Worm (Caenorhabditis elegans) whole organism, L4 larva: ENCODE measurements around the gene imp-3.
A peak's percentile ranks its signal among the peaks of the same experiment; 100 is the strongest.

Source experiments
- D1046.2 ChIP-seq: fragments of 200-800 bp; sonication (Bioruptor generic); IDR thresholded peaks from 2 replicates; pipeline ENCODE4 v1.3.6; 2022; ENCODE audit warnings: missing genetic modification characterization, missing compliant biosample characterization
- F44E2.7 ChIP-seq: fragments of 200-800 bp; sonication (Bioruptor generic); IDR thresholded peaks from 2 replicates; pipeline ENCODE4 v2.1.2; 2022; ENCODE audit warnings: missing genetic modification characterization, missing compliant biosample characterization
- F49E8.2 ChIP-seq: sonication (generic microtip); optimal IDR thresholded peaks from 2 replicates; lab custom pipeline; 2016; ENCODE audit warnings: missing compliant biosample characterization, mild to moderate bottlenecking, missing genetic modification characterization, borderline replicate concordance
- T20F7.1 ChIP-seq: fragments of 200-800 bp; sonication (Bioruptor generic); optimal IDR thresholded peaks from 2 replicates; lab custom pipeline; 2018; ENCODE audit warnings: mild to moderate bottlenecking, missing genetic modification characterization, missing compliant biosample characterization
- T26A8.4 ChIP-seq: fragments of 200-800 bp; sonication (Bioruptor generic); IDR thresholded peaks from 2 replicates; pipeline ENCODE4 v1.3.6; 2022; ENCODE audit warnings: missing genetic modification characterization, missing compliant biosample characterization
- Y105C5A.15 ChIP-seq: fragments of 200-800 bp; sonication (Bioruptor generic); IDR thresholded peaks from 2 replicates; pipeline ENCODE4 v1.3.6; 2022; ENCODE audit warnings: missing genetic modification characterization, missing compliant biosample characterization
- Y48G9A.11 ChIP-seq: fragments of 200-800 bp; sonication (Bioruptor generic); IDR thresholded peaks from 2 replicates; pipeline ENCODE4 v1.3.6; 2022; ENCODE audit warnings: missing genetic modification reagents, missing genetic modification characterization, missing compliant biosample characterization
- Y5F2A.4 ChIP-seq: fragments of 200-800 bp; sonication (Bioruptor generic); optimal IDR thresholded peaks from 2 replicates; lab custom pipeline; 2018; ENCODE audit warnings: mild to moderate bottlenecking, missing genetic modification characterization, missing compliant biosample characterization
- Y75B8A.6 ChIP-seq: fragments of 200-800 bp; sonication (Bioruptor generic); IDR thresholded peaks from 2 replicates; pipeline ENCODE4 v1.3.6; 2022; ENCODE audit warnings: missing genetic modification reagents, missing genetic modification characterization, missing compliant biosample characterization
- arid-1 ChIP-seq: fragments of 200-800 bp; sonication (Bioruptor generic); conservative IDR thresholded peaks from 2 replicates; pipeline ENCODE4 v1.3.6; 2022; ENCODE audit warnings: missing genetic modification reagents, missing genetic modification characterization, missing compliant biosample characterization
- attf-4 ChIP-seq: sonication (generic microtip); optimal IDR thresholded peaks from 3 replicates; lab custom pipeline; 2017; ENCODE audit warnings: missing biosample characterization, missing genetic modification characterization
- ceh-44 ChIP-seq: fragments of 200-800 bp; sonication (Bioruptor generic); IDR thresholded peaks from 2 replicates; pipeline ENCODE4 v1.3.6; 2022; ENCODE audit warnings: missing genetic modification reagents, missing genetic modification characterization, missing compliant biosample characterization
- ceh-62 ChIP-seq: sonication (generic microtip); optimal IDR thresholded peaks from 2 replicates; lab custom pipeline; 2017; ENCODE audit warnings: missing biosample characterization, missing genetic modification characterization
- ces-1 ChIP-seq: fragments of 150-350 bp; sonication (generic microtip); optimal IDR thresholded peaks from 4 replicates; lab custom pipeline; 2014; ENCODE audit warnings: missing biosample characterization, missing genetic modification reagents, missing genetic modification characterization
- cey-2 ChIP-seq: sonication (generic microtip); optimal IDR thresholded peaks from 3 replicates; lab custom pipeline; 2017; ENCODE audit warnings: missing genetic modification characterization, mild to moderate bottlenecking, missing compliant biosample characterization, antibody characterized with exemption, borderline replicate concordance; ENCODE audit not compliant: insufficient read depth
- daf-12 ChIP-seq: fragments of 150-350 bp; optimal IDR thresholded peaks from 2 replicates; lab custom pipeline; 2014; ENCODE audit warnings: missing biosample characterization, missing genetic modification reagents, missing genetic modification characterization
- daf-16 ChIP-seq, 3 experiments: sonication (generic microtip); optimal IDR thresholded peaks; 2 replicates each; lab custom pipeline; 2016 to 2017; ENCODE audit warnings: missing genetic modification characterization in 3 of 3, missing genetic modification reagents in 3 of 3, mild to moderate bottlenecking in 2 of 3, missing compliant biosample characterization in 2 of 3, missing biosample characterization in 1 of 3, moderate library complexity in 1 of 3
- daf-8 ChIP-seq: fragments of 200-800 bp; sonication (Bioruptor generic); IDR thresholded peaks from 2 replicates; pipeline ENCODE4 v1.3.6; 2022; ENCODE audit warnings: missing genetic modification characterization, missing compliant biosample characterization
- dmd-6 ChIP-seq: fragments of 200-800 bp; sonication (Bioruptor generic); IDR thresholded peaks from 2 replicates; pipeline ENCODE4 v1.3.6; 2022; ENCODE audit warnings: missing genetic modification reagents, missing genetic modification characterization, missing compliant biosample characterization
- dmd-9 ChIP-seq: fragments of 200-800 bp; sonication (Bioruptor generic); IDR thresholded peaks from 2 replicates; pipeline ENCODE4 v1.3.6; 2022; ENCODE audit warnings: missing genetic modification reagents, missing genetic modification characterization, missing compliant biosample characterization
- egl-43 ChIP-seq: fragments of 200-800 bp; sonication (Bioruptor generic); IDR thresholded peaks from 2 replicates; pipeline ENCODE4 v1.3.6; 2022; ENCODE audit warnings: missing genetic modification reagents, missing genetic modification characterization, missing compliant biosample characterization
- fkh-10 ChIP-seq: fragments of 150-350 bp; optimal IDR thresholded peaks from 2 replicates; lab custom pipeline; 2014; ENCODE audit warnings: missing biosample characterization, missing genetic modification reagents, missing genetic modification characterization
- hlh-11 ChIP-seq: fragments of 200-800 bp; sonication (Bioruptor generic); optimal IDR thresholded peaks from 2 replicates; lab custom pipeline; 2018; ENCODE audit warnings: mild to moderate bottlenecking, missing genetic modification characterization, missing compliant biosample characterization
- jun-1 ChIP-seq: fragments of 150-350 bp; optimal IDR thresholded peaks from 2 replicates; lab custom pipeline; 2014; ENCODE audit warnings: missing biosample characterization, missing genetic modification reagents, missing genetic modification characterization
- lin-1 ChIP-seq: fragments of 200-800 bp; sonication (Bioruptor generic); IDR thresholded peaks from 2 replicates; pipeline ENCODE4 v1.3.6; 2022; ENCODE audit warnings: missing genetic modification reagents, missing genetic modification characterization, missing compliant biosample characterization
- lin-13 ChIP-seq: fragments of 150-350 bp; optimal IDR thresholded peaks from 2 replicates; lab custom pipeline; 2014; ENCODE audit warnings: missing biosample characterization, missing genetic modification reagents, missing genetic modification characterization
- lin-29 ChIP-seq: fragments of 200-800 bp; sonication (Bioruptor generic); IDR thresholded peaks from 2 replicates; pipeline ENCODE4 v1.3.6; 2022; ENCODE audit warnings: missing genetic modification reagents, missing genetic modification characterization, missing compliant biosample characterization
- lin-39 ChIP-seq: fragments of 150-350 bp; optimal IDR thresholded peaks from 2 replicates; lab custom pipeline; 2014; ENCODE audit warnings: missing biosample characterization, missing genetic modification reagents, missing genetic modification characterization
- lir-3 ChIP-seq: sonication (generic microtip); optimal IDR thresholded peaks from 2 replicates; lab custom pipeline; 2016; ENCODE audit warnings: mild to moderate bottlenecking, missing genetic modification characterization, missing compliant biosample characterization
- mdl-1 ChIP-seq, 2 experiments: fragments of 150-350 bp in 1 of 2; sonication (generic microtip) in 1 of 2; optimal IDR thresholded peaks; 2 replicates each; lab custom pipeline; 2014 to 2017; ENCODE audit warnings: missing biosample characterization in 2 of 2, missing genetic modification characterization in 2 of 2
- mep-1 ChIP-seq: fragments of 150-350 bp; sonication (generic microtip); optimal IDR thresholded peaks from 3 replicates; lab custom pipeline; 2014; ENCODE audit warnings: missing biosample characterization, missing genetic modification characterization
- mes-2 ChIP-seq: sonication (generic microtip); optimal IDR thresholded peaks from 2 replicates; lab custom pipeline; 2016; ENCODE audit warnings: missing genotype, mild to moderate bottlenecking, missing genetic modification characterization, missing compliant biosample characterization; ENCODE audit not compliant: poor library complexity, severe bottlenecking
- mxl-2 ChIP-seq: fragments of 200-800 bp; sonication (Bioruptor generic); conservative IDR thresholded peaks from 2 replicates; pipeline ENCODE4 v1.3.6; 2022; ENCODE audit warnings: missing genetic modification reagents, missing genetic modification characterization, missing compliant biosample characterization
- nhr-102 ChIP-seq: sonication (generic microtip); optimal IDR thresholded peaks from 2 replicates; lab custom pipeline; 2016; ENCODE audit warnings: mild to moderate bottlenecking, missing genetic modification characterization, moderate library complexity, missing compliant biosample characterization
- nhr-111 ChIP-seq: fragments of 200-800 bp; sonication (Bioruptor generic); optimal IDR thresholded peaks from 2 replicates; lab custom pipeline; 2018; ENCODE audit warnings: mild to moderate bottlenecking, missing genetic modification characterization, missing compliant biosample characterization
- nhr-25 ChIP-seq: sonication (generic microtip); optimal IDR thresholded peaks from 2 replicates; lab custom pipeline; 2017; ENCODE audit warnings: missing genetic modification characterization, mild to moderate bottlenecking, missing compliant biosample characterization, antibody characterized with exemption, moderate library complexity, borderline replicate concordance; ENCODE audit not compliant: insufficient read depth
- nhr-28 ChIP-seq: fragments of 150-350 bp; optimal IDR thresholded peaks from 2 replicates; lab custom pipeline; 2014; ENCODE audit warnings: missing biosample characterization, missing genetic modification characterization
- nhr-41 ChIP-seq: fragments of 200-800 bp; sonication (Bioruptor generic); IDR thresholded peaks from 2 replicates; pipeline ENCODE4 v1.3.6; 2022; ENCODE audit warnings: missing genetic modification reagents, missing genetic modification characterization, missing compliant biosample characterization
- nhr-77 ChIP-seq: fragments of 150-350 bp; optimal IDR thresholded peaks from 2 replicates; lab custom pipeline; 2014; ENCODE audit warnings: missing biosample characterization, missing genetic modification characterization
- pha-4 ChIP-seq, 2 experiments: fragments of 150-350 bp in 1 of 2; fragments of 200-800 bp in 1 of 2; sonication (Bioruptor generic) in 1 of 2; IDR thresholded peaks in 1 of 2; optimal IDR thresholded peaks in 1 of 2; 2 replicates each; pipeline versions ENCODE4 v1.3.6 to Lab custom; 2014 to 2022; ENCODE audit warnings: missing genetic modification characterization in 2 of 2, missing genetic modification reagents in 2 of 2, missing biosample characterization in 1 of 2, missing compliant biosample characterization in 1 of 2
- pqm-1 ChIP-seq: sonication (generic microtip); optimal IDR thresholded peaks from 2 replicates; lab custom pipeline; 2017; ENCODE audit warnings: missing biosample characterization, missing genetic modification characterization
- spr-1 ChIP-seq: sonication (generic microtip); optimal IDR thresholded peaks from 2 replicates; lab custom pipeline; 2016; ENCODE audit warnings: mild to moderate bottlenecking, missing genetic modification characterization, missing compliant biosample characterization
- tag-97 ChIP-seq: fragments of 200-800 bp; sonication (Bioruptor generic); IDR thresholded peaks from 2 replicates; pipeline ENCODE4 v1.3.6; 2022; ENCODE audit warnings: missing genetic modification characterization, missing compliant biosample characterization
- unc-130 ChIP-seq: sonication (generic microtip); optimal IDR thresholded peaks from 2 replicates; lab custom pipeline; 2016; ENCODE audit warnings: missing genetic modification reagents, missing genetic modification characterization, missing compliant biosample characterization
- zag-1 ChIP-seq: fragments of 150-350 bp; optimal IDR thresholded peaks from 2 replicates; lab custom pipeline; 2014; ENCODE audit warnings: missing biosample characterization, missing genetic modification characterization
- zfp-2 ChIP-seq: sonication (generic microtip); optimal IDR thresholded peaks from 2 replicates; lab custom pipeline; 2016; ENCODE audit warnings: mild to moderate bottlenecking, missing genetic modification characterization, missing compliant biosample characterization
- ztf-11 ChIP-seq: fragments of 150-350 bp; optimal IDR thresholded peaks from 2 replicates; lab custom pipeline; 2014; ENCODE audit warnings: missing biosample characterization, missing genetic modification characterization
- ztf-7 ChIP-seq: fragments of 150-350 bp; optimal IDR thresholded peaks from 2 replicates; lab custom pipeline; 2014; ENCODE audit warnings: missing biosample characterization, missing genetic modification characterization

The imp-3 gene

DNA sequence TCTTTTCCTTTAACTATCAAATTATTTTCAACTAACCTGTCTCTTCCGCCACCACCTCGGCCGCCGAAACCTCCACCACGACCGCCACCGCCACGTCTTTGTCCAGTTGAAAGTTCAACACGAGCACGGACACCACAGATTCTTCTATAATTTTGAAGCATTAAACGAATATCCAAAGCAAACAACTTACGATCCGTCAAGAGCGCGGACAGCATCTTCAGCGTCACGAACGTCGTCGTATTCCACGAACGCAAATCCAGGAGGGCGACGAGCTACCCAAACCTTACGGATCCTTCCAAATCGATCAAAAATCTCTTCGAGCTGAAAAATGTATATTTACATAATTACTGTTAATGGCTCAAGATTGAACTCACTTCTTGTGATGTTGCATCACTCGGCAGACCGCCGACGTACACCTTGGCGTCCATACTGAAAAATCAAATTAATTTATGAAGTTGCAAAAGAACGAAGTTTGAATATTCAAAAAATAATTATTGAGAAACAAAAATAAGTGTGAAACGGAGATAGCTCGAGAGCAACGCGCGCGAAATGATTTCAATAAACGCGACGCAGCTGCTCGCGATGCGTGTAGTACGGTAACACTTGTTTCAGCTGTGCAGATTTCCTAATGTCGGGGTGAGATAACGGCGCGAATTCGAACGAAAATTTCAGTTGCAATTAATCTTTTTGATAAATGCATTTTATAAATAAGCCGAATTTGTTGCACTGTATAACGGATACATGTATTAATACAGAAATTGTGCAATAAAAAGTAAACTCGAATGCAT, 1.6 kb upstream of the imp-3 start, which contains the start of gene rsp-6 (continued):
- TF ChIP-seq nhr-41 (GFP tag; lab: Robert Waterston, UW) (no peak), T20F7.1 (GFP tag; lab: Kevin White, UChicago) (peak; percentile 81), ceh-44 (GFP tag; lab: Robert Waterston, UW) (peak; percentile 56; the same call in 1 of the 2 replicates), pqm-1 (tag; lab: Kevin White, UChicago) (peak; percentile 12), T26A8.4 (GFP tag; lab: Robert Waterston, UW) (peak; percentile 69), Y5F2A.4 (no peak), nhr-111 (GFP tag; lab: Kevin White, UChicago) (no peak), nhr-28 (tag; lab: Kevin White, UChicago) (peak; percentile 60), lin-1 (GFP tag; lab: Robert Waterston, UW) (no peak), mdl-1 (tag; optimal IDR thresholded peaks at IDR 0.05; lab: Kevin White, UChicago) (peak in 1 of 2 experiments; percentile 59), daf-16 (GFP tag; optimal IDR thresholded peaks at IDR 0.05; lab: Kevin White, UChicago) (peak in 1 of 2 experiments; percentile 1), daf-16 (tag; optimal IDR thresholded peaks at IDR 0.05; lab: Kevin White, UChicago) (peak; percentile 77), Y48G9A.11 (GFP tag; lab: Robert Waterston, UW) (peak; percentile 18; the same call in 1 of the 2 replicates), ztf-11 (no peak), dmd-9 (GFP tag; lab: Robert Waterston, UW) (no peak), lin-39 (tag; lab: Kevin White, UChicago) (no peak), lin-29 (no peak), D1046.2 (GFP tag; lab: Robert Waterston, UW) (peak; percentile 99), spr-1 (tag; lab: Kevin White, UChicago) (no peak), ceh-62 (tag; lab: Kevin White, UChicago) (no peak), zfp-2 (tag; lab: Kevin White, UChicago) (peak; percentile 16), fkh-10 (peak; percentile 50), zag-1 (no peak), Y105C5A.15 (GFP tag; lab: Robert Waterston, UW) (0 out of 2 replicates have a peak, but pooled peaks have one; percentile 51), egl-43 (GFP tag; lab: Robert Waterston, UW) (no peak), attf-4 (tag; lab: Kevin White, UChicago) (no peak), jun-1 (peak; percentile 15), dmd-6 (GFP tag; lab: Robert Waterston, UW) (peak; percentile 26; the same call in 1 of the 2 replicates), mes-2 (tag; lab: Kevin White, UChicago) (peak; percentile 90), tag-97 (GFP tag; lab: Robert Waterston, UW) (no peak), mxl-2 (GFP tag; lab: Robert Waterston, UW) (no peak), lir-3 (tag; lab: Kevin White, UChicago) (no peak), F49E8.2 (tag; lab: Kevin White, UChicago) (no peak), mep-1 (tag; lab: Kevin White, UChicago) (peak; percentile 91), ztf-7 (tag; lab: Kevin White, UChicago) (no peak), F44E2.7 (GFP tag; lab: Robert Waterston, UW) (no peak), nhr-77 (peak; percentile 78), daf-8 (no peak), unc-130 (peak; percentile 74), Y75B8A.6 (no peak), ces-1 (GFP tag; lab: Kevin White, UChicago) (no peak), arid-1 (GFP tag; lab: Robert Waterston, UW) (peak; percentile 69), pha-4 (GFP tag; IDR thresholded peaks at IDR 0.05; lab: Robert Waterston, UW) (peak; percentile 61), pha-4 (tag; optimal IDR thresholded peaks at IDR 0.05; lab: Kevin White, UChicago) (peak; percentile 43), cey-2 (tag; lab: Kevin White, UChicago) (no peak), daf-12 (tag; lab: Kevin White, UChicago) (no peak), nhr-102 (tag; lab: Kevin White, UChicago) (peak; percentile 61), nhr-25 (peak; percentile 29), lin-13 (peak; percentile 75), hlh-11 (peak; percentile 90)
